Worm (Caenorhabditis elegans) whole organism, L2 larva: ENCODE results near the gene R02E12.5.
A peak's percentile ranks its signal among the peaks of the same experiment; 100 is the strongest.

Experiments used
- C34F6.9 ChIP-seq: fragments of 150-350 bp; optimal IDR thresholded peaks from 2 replicates; lab custom pipeline; 2014; ENCODE audit warnings: missing biosample characterization, missing genetic modification characterization
- R02D3.7 ChIP-seq: fragments of 150-350 bp; optimal IDR thresholded peaks from 2 replicates; lab custom pipeline; 2014; ENCODE audit warnings: missing biosample characterization, missing genetic modification characterization
- ZK546.5 ChIP-seq: sonication (generic microtip); optimal IDR thresholded peaks from 2 replicates; lab custom pipeline; 2017; ENCODE audit warnings: missing biosample characterization, missing genetic modification characterization
- ama-1 ChIP-seq: fragments of 150-350 bp; optimal IDR thresholded peaks from 2 replicates; lab custom pipeline; 2018; ENCODE audit warnings: inconsistent platforms
- blmp-1 ChIP-seq: sonication (generic microtip); optimal IDR thresholded peaks from 2 replicates; lab custom pipeline; 2017; ENCODE audit warnings: missing genetic modification characterization, mild to moderate bottlenecking, missing compliant biosample characterization, antibody characterized with exemption, moderate library complexity; ENCODE audit not compliant: insufficient read depth
- ceh-16 ChIP-seq: fragments of 150-350 bp; optimal IDR thresholded peaks from 2 replicates; lab custom pipeline; 2014; ENCODE audit warnings: missing biosample characterization, missing genetic modification characterization
- crh-2 ChIP-seq: sonication (generic microtip); optimal IDR thresholded peaks from 2 replicates; lab custom pipeline; 2017; ENCODE audit warnings: missing biosample characterization, missing genetic modification characterization
- dmd-4 ChIP-seq: sonication (generic microtip); optimal IDR thresholded peaks from 2 replicates; lab custom pipeline; 2017; ENCODE audit warnings: missing biosample characterization, missing genetic modification characterization
- egl-27 ChIP-seq: sonication (generic microtip); optimal IDR thresholded peaks from 3 replicates; lab custom pipeline; 2017; ENCODE audit warnings: missing biosample characterization, missing genetic modification reagents, missing genetic modification characterization
- elt-3 ChIP-seq: sonication (generic microtip); optimal IDR thresholded peaks from 2 replicates; lab custom pipeline; 2017; ENCODE audit warnings: missing biosample characterization, missing genetic modification characterization
- fos-1 ChIP-seq: fragments of 150-350 bp; optimal IDR thresholded peaks from 2 replicates; lab custom pipeline; 2014; ENCODE audit warnings: missing biosample characterization, missing genetic modification characterization
- lin-11 ChIP-seq: fragments of 150-350 bp; sonication (generic microtip); optimal IDR thresholded peaks from 2 replicates; lab custom pipeline; 2014; ENCODE audit warnings: missing biosample characterization, missing genetic modification characterization, inconsistent platforms, mixed read lengths
- lsy-2 ChIP-seq, 2 experiments: fragments of 150-350 bp in 1 of 2; sonication (generic microtip) in 1 of 2; optimal IDR thresholded peaks; 2 replicates each; lab custom pipeline; 2014 to 2017; ENCODE audit warnings: missing biosample characterization in 2 of 2, missing genetic modification characterization in 2 of 2
- mab-5 ChIP-seq: fragments of 150-350 bp; optimal IDR thresholded peaks from 2 replicates; lab custom pipeline; 2014; ENCODE audit warnings: missing biosample characterization, missing genetic modification characterization
- mbf-1 ChIP-seq: sonication (generic microtip); optimal IDR thresholded peaks from 2 replicates; lab custom pipeline; 2017; ENCODE audit warnings: missing biosample characterization, missing genetic modification characterization
- mdl-1 ChIP-seq, 2 experiments: fragments of 150-350 bp in 1 of 2; sonication (generic microtip) in 1 of 2; optimal IDR thresholded peaks; 2 replicates each; lab custom pipeline; 2017; ENCODE audit warnings: missing biosample characterization in 2 of 2, missing genetic modification characterization in 2 of 2
- nhr-11 ChIP-seq: fragments of 150-350 bp; optimal IDR thresholded peaks from 2 replicates; lab custom pipeline; 2014; ENCODE audit warnings: missing biosample characterization, missing genetic modification characterization
- nhr-129 ChIP-seq: fragments of 150-350 bp; optimal IDR thresholded peaks from 2 replicates; lab custom pipeline; 2014; ENCODE audit warnings: missing biosample characterization, missing genetic modification characterization
- nhr-23 ChIP-seq: fragments of 150-350 bp; optimal IDR thresholded peaks from 2 replicates; lab custom pipeline; 2014; ENCODE audit warnings: missing biosample characterization, missing genetic modification reagents, missing genetic modification characterization
- nhr-77 ChIP-seq: fragments of 150-350 bp; optimal IDR thresholded peaks from 2 replicates; lab custom pipeline; 2014; ENCODE audit warnings: missing biosample characterization, missing genetic modification characterization
- peb-1 ChIP-seq: fragments of 150-350 bp; optimal IDR thresholded peaks from 2 replicates; lab custom pipeline; 2014; ENCODE audit warnings: missing biosample characterization, missing genetic modification characterization
- sem-4 ChIP-seq: fragments of 150-350 bp; optimal IDR thresholded peaks from 2 replicates; lab custom pipeline; 2014; ENCODE audit warnings: missing biosample characterization, missing genetic modification reagents, missing genetic modification characterization
- skn-1 ChIP-seq: sonication (generic microtip); optimal IDR thresholded peaks from 2 replicates; lab custom pipeline; 2017; ENCODE audit warnings: missing biosample characterization, missing genetic modification characterization
- sma-9 ChIP-seq, 2 experiments: fragments of 150-350 bp in 1 of 2; sonication (generic microtip) in 1 of 2; optimal IDR thresholded peaks; 2 replicates each; lab custom pipeline; 2014 to 2016; ENCODE audit warnings: missing genetic modification characterization in 2 of 2, mild to moderate bottlenecking in 1 of 2, missing biosample characterization in 1 of 2, missing compliant biosample characterization in 1 of 2, missing genetic modification reagents in 1 of 2, moderate library complexity in 1 of 2
- unc-39 ChIP-seq: fragments of 150-350 bp; optimal IDR thresholded peaks from 2 replicates; lab custom pipeline; 2014; ENCODE audit warnings: missing biosample characterization, missing genetic modification characterization
- unc-55 ChIP-seq: fragments of 150-350 bp; sonication (generic microtip); optimal IDR thresholded peaks from 3 replicates; lab custom pipeline; 2014; ENCODE audit warnings: missing biosample characterization, missing genetic modification reagents, missing genetic modification characterization
- unc-62 ChIP-seq: fragments of 150-350 bp; optimal IDR thresholded peaks from 2 replicates; lab custom pipeline; 2014; ENCODE audit warnings: missing biosample characterization, missing genetic modification reagents, missing genetic modification characterization
- zag-1 ChIP-seq: fragments of 150-350 bp; optimal IDR thresholded peaks from 2 replicates; lab custom pipeline; 2014; ENCODE audit warnings: missing biosample characterization, missing genetic modification characterization
- ztf-11 ChIP-seq: sonication (generic microtip); optimal IDR thresholded peaks from 2 replicates; lab custom pipeline; 2017; ENCODE audit warnings: missing biosample characterization, missing genetic modification characterization
- ztf-4 ChIP-seq: fragments of 150-350 bp; optimal IDR thresholded peaks from 2 replicates; lab custom pipeline; 2014; ENCODE audit warnings: missing biosample characterization, missing genetic modification characterization

R02E12.5 gene

DNA sequence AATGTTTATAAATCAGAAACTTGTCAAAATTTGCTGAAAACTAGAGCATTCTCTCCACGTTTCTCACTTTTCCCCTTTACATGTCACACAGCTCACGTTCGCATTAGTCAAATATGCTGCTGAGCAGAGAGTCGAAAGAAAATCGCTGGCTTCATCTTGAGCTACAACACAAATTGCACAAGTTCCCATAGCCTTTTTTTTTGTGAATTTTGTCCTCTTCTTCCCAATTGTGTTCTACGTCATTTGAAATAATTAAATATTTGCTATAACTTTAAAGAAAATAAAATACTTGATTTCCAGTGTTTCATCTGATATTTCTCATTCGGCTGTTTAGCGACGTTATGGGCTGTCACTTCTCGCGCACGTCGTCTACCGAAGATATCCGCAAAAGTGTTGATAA lies at the start of gene R02E12.5:
Gene R02E12.5 (plus strand): TSS at position 301 of the 400 bp plus-strand sequence.
- TF ChIP-seq blmp-1 (tag; lab: Kevin White, UChicago) (no peak), elt-3 (tag; lab: Kevin White, UChicago) (no peak), sma-9 (GFP tag; optimal IDR thresholded peaks at IDR 0.05; lab: Kevin White, UChicago) (no peak), sma-9 (tag; optimal IDR thresholded peaks at IDR 0.05; lab: Kevin White, UChicago) (no peak), nhr-77 (tag; lab: Kevin White, UChicago) (no peak), lsy-2 (tag; optimal IDR thresholded peaks at IDR 0.05; lab: Kevin White, UChicago) (no peak), crh-2 (tag; lab: Kevin White, UChicago) (no peak), C34F6.9 (no peak), sem-4 (tag; lab: Kevin White, UChicago) (no peak), dmd-4 (tag; lab: Kevin White, UChicago) (no peak), ZK546.5 (no peak), egl-27 (tag; lab: Kevin White, UChicago) (no peak), ztf-4 (tag; lab: Kevin White, UChicago) (no peak), zag-1 (tag; lab: Kevin White, UChicago) (no peak)

DNA sequence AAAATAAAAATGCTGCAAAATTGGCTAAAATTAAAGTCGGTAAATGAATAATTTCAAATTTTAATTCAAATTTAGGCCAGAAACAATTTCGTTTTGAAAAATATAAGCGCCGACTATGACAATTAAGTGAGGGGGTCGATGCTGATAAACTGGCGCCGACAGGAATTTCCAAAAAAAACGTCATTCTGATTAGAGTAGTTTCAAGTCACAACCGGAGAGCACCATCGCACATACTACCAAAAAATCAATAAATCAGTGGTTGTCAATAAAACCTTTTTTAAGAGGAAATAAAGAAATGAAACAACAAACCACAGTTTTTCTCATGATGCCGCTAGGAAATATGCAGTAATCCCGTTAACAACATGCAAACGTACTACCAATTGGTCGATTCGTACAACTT lies 48.1 kb upstream of the R02E12.5 start:
- TF ChIP-seq unc-55 (GFP tag; lab: Kevin White, UChicago) (no peak), fos-1 (tag; lab: Kevin White, UChicago) (peak; percentile 49), unc-39 (no peak)

DNA sequence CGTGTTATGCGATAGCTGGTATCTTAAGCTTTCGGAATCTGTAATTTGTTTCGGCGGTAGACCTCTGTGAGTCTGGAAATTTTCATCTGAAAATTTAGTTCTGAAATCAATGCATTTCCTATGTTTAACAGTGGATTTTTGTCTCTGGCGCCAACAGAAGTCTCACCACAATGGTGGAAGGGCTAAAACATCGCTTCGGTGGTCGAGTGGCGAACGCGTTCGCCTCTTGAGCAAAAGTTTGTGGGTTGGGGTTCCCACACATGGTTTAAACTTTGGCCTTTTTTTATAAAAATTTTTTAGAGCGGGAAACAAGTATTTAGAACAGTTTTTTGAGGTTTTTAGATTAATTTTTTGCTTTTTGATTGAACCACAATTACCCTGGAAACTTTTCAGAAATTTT lies 47.4 kb upstream of the R02E12.5 start:
- no peak for TF ChIP-seq ztf-4 (tag; lab: Kevin White, UChicago)
- no peak for TF ChIP-seq ama-1 (lab: Kevin White, UChicago)
- no peak for TF ChIP-seq nhr-11 (tag; lab: Kevin White, UChicago)
- TF ChIP-seq R02D3.7 (tag; lab: Kevin White, UChicago) = no peak
- no peak for TF ChIP-seq nhr-23 (tag; lab: Kevin White, UChicago)
- no peak for TF ChIP-seq zag-1 (tag; lab: Kevin White, UChicago)
- no peak for TF ChIP-seq unc-62 (GFP tag; lab: Kevin White, UChicago)
- TF ChIP-seq peb-1 (tag; lab: Kevin White, UChicago) = no peak
- no peak for TF ChIP-seq ceh-16 (tag; lab: Kevin White, UChicago)
- no peak for TF ChIP-seq lin-11
- TF ChIP-seq sma-9 (GFP tag; optimal IDR thresholded peaks at IDR 0.05; lab: Kevin White, UChicago) = no peak
- TF ChIP-seq sma-9 (tag; optimal IDR thresholded peaks at IDR 0.05; lab: Kevin White, UChicago) = no peak
- no peak for TF ChIP-seq unc-55 (GFP tag; lab: Kevin White, UChicago)
- no peak for TF ChIP-seq ztf-11 (tag; lab: Kevin White, UChicago)
- TF ChIP-seq crh-2 (tag; lab: Kevin White, UChicago) = no peak

DNA sequence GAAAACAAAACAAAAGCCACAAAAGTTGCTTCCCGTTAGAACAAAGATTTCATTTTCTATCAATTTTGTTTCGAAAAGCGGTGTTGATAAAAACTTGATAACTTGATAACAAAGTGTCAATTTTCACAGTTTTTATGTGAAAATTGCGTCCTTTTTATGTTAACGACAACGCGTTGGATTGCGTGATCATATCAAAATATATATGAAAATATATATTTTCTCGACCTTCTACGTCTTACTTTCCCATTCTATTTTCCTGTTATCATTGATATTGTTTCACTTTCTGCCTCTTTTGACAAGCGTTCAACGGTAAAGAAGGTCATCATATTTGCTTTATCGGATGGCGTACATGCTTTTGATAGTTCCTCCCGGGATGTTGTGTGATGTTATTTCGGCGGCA lies 44.4 kb upstream of the R02E12.5 start:
- TF ChIP-seq sma-9 (GFP tag; optimal IDR thresholded peaks at IDR 0.05; lab: Kevin White, UChicago) = no peak
- TF ChIP-seq sma-9 (tag; optimal IDR thresholded peaks at IDR 0.05; lab: Kevin White, UChicago) = no peak
- TF ChIP-seq unc-55 (GFP tag; lab: Kevin White, UChicago) = no peak
- no peak for TF ChIP-seq crh-2 (tag; lab: Kevin White, UChicago)
- TF ChIP-seq mab-5 = no peak
- TF ChIP-seq ztf-4 (tag; lab: Kevin White, UChicago) = no peak
- no peak for TF ChIP-seq mbf-1 (tag; lab: Kevin White, UChicago)
- TF ChIP-seq mdl-1 (tag; optimal IDR thresholded peaks at IDR 0.05; lab: Kevin White, UChicago) = no peak
- no peak for TF ChIP-seq dmd-4 (tag; lab: Kevin White, UChicago)

DNA sequence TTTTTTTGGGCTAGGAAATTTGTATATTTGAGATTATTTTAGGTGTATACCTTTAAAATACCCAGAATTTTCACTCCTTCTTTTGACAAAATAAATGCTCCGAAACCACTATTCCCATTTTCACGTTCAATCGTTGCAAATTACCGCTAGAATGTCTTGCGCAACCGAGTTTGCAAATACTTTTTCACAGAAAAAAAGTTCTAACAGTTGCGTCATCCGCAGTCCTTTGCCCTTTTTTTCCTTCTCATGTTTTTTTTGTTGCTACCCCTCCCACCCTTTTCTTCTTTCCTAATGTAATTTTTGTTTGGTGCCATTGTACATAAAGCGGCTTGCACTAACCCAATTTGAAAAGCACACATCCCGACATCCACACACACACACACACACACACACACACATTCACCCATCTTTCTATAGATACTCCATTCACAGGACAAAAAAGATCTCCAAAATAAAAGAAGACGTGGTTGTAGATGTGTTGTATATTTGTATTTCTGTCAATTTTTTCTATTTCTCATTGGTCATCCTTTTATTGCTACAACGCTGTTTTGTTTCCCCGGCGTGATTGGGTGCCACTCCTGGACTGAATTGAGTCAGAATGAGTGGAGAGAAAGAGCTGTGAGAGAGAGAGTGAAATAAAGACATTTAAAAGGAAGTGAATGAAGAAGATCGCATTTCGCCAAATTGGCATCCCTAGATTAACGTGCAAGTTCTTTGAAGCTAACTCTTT lies 39.5 kb upstream of the R02E12.5 start:
- TF ChIP-seq mbf-1 (tag; lab: Kevin White, UChicago) = no peak
- peak; percentile 9 for TF ChIP-seq C34F6.9
- no peak for TF ChIP-seq skn-1 (tag; lab: Kevin White, UChicago)
- peak; percentile 33 for TF ChIP-seq sem-4 (tag; lab: Kevin White, UChicago)

DNA sequence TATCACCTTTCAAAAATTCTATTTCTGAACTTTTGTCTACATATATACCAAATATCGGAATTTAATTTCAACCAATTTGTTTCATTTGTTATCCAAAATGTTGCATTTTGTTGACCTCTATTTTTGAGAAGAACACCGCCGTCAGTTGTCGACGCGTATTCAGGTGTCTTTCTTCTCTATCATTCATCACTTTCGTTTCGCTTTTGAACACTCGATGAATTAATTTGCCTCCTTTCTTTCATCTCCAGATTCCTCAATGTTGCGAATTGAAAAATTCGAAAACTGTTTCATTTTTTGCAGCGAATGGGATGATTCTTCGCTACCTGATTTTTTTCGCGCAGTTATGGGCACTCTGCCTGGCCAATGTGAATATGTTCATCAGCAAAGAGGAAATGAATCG lies 38.9 kb upstream of the R02E12.5 start, which contains the start of gene lin-18:
Gene lin-18 (plus strand): TSS at position 301 of the 400 bp plus-strand sequence.
- TF ChIP-seq nhr-129 (tag; lab: Kevin White, UChicago) = no peak
- TF ChIP-seq elt-3 (tag; lab: Kevin White, UChicago) = no peak
- no peak for TF ChIP-seq lin-11
- TF ChIP-seq blmp-1 (tag; lab: Kevin White, UChicago) = peak; percentile 52
